Comparison of ENCODE assay signal across 1 fruit fly cellular context in the genomic region with DNA sequence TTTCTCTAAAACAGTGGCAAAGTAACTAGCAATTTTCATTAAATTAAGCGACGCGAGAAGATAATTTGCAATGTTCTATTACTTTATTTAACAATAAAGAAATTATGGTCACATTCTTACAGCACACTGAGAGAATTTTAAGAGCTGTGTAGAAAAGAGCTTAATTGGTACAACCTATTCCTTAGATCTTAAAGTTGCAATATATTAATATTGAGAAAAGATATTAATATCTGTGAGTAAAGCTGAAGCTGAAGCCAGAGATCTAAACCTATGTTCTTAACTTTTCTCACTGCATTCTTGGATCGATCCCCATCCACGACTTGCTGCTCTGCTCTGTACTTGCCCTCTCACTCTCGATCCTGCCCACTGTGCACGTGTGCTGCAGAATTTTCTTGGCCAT.
TF ChIP-seq lines count a peak whose summit lies in the region.

No protein-coding gene starts in this region.

TF ChIP-seq in whole organism, prepupa, 60 proteins besides CTCF, POLR2A, EP300 and RAD21 (continued from another document):
- no peak for TF ChIP-seq Smox (GFP tag; optimal IDR thresholded peaks at IDR 0.05; lab: Kevin White, UChicago)
- no peak for TF ChIP-seq Sox102F (GFP tag; optimal IDR thresholded peaks at IDR 0.05; lab: Kevin White, UChicago)
- no peak for TF ChIP-seq CG16779 (tag; optimal IDR thresholded peaks at IDR 0.05; lab: Kevin White, UChicago)
- TF ChIP-seq fkh (GFP tag; optimal IDR thresholded peaks at IDR 0.05; lab: Kevin White, UChicago) = no peak
- no peak for TF ChIP-seq vri (GFP tag; optimal IDR thresholded peaks at IDR 0.05; lab: Kevin White, UChicago)
- TF ChIP-seq CG11294 (GFP tag; IDR thresholded peaks at IDR 0.05; lab: Robert Waterston, UW) = no peak
- TF ChIP-seq CG32006 (GFP tag; optimal IDR thresholded peaks at IDR 0.05; lab: Kevin White, UChicago) = peak; percentile 31
- no peak for TF ChIP-seq CG1621 (tag; optimal IDR thresholded peaks at IDR 0.05; lab: Kevin White, UChicago)
- no peak for TF ChIP-seq CG6792 (GFP tag; optimal IDR thresholded peaks at IDR 0.05; lab: Kevin White, UChicago)
- TF ChIP-seq CG6854 (GFP tag; optimal IDR thresholded peaks at IDR 0.05; lab: Kevin White, UChicago) = no peak
- TF ChIP-seq fd59A (GFP tag; optimal IDR thresholded peaks at IDR 0.05; lab: Kevin White, UChicago) = peak; percentile 34
- TF ChIP-seq Hr4 (GFP tag; optimal IDR thresholded peaks at IDR 0.05; lab: Kevin White, UChicago) = no peak
- peak; percentile 63 for TF ChIP-seq svp (GFP tag; lab: Kevin White, UChicago)
- TF ChIP-seq CG6808 (GFP tag; optimal IDR thresholded peaks at IDR 0.05; lab: Kevin White, UChicago) = no peak
- peak in 1 of 2 experiments; percentile 20 for TF ChIP-seq salr (GFP tag; optimal IDR thresholded peaks at IDR 0.05; lab: Kevin White, UChicago)
- no peak for TF ChIP-seq Hr38 (GFP tag; optimal IDR thresholded peaks at IDR 0.05; lab: Kevin White, UChicago)
- TF ChIP-seq CG7368 (GFP tag; optimal IDR thresholded peaks at IDR 0.05; lab: Kevin White, UChicago) = no peak
